Fruit fly (Drosophila melanogaster) whole organism, embryonic: ENCODE data around the gene CG3626.

ENCODE experiments used
- CG10654 ChIP-seq: fragments of 200-800 bp; sonication (Bioruptor generic); optimal IDR thresholded peaks from 2 replicates; lab custom pipeline; 2016; ENCODE audit warnings: missing biosample characterization, missing genetic modification characterization
- CG11696 ChIP-seq: fragments of 200-800 bp; sonication (Bioruptor generic); IDR thresholded peaks from 2 replicates; pipeline ENCODE4 v1.3.6; 2022; ENCODE audit warnings: missing biosample characterization, missing genetic modification characterization
- CG12744 ChIP-seq: fragments of 200-800 bp; sonication (Bioruptor generic); optimal IDR thresholded peaks from 2 replicates; lab custom pipeline; 2016; ENCODE audit warnings: missing biosample characterization, missing genetic modification characterization
- CG12769 ChIP-seq: fragments of 200-800 bp; sonication (Bioruptor generic); optimal IDR thresholded peaks from 2 replicates; lab custom pipeline; 2019; ENCODE audit warnings: missing biosample characterization, mild to moderate bottlenecking, missing genetic modification characterization, moderate library complexity
- CG17829 ChIP-seq: fragments of 200-800 bp; optimal IDR thresholded peaks from 2 replicates; lab custom pipeline; 2019; ENCODE audit warnings: missing biosample characterization, mild to moderate bottlenecking, missing genetic modification characterization, moderate library complexity
- CG17912 ChIP-seq: fragments of 200-800 bp; sonication (Bioruptor generic); optimal IDR thresholded peaks from 2 replicates; lab custom pipeline; 2018; ENCODE audit warnings: missing biosample characterization, mild to moderate bottlenecking, missing genetic modification characterization
- CG4707 ChIP-seq: fragments of 200-800 bp; sonication (Bioruptor generic); optimal IDR thresholded peaks from 2 replicates; lab custom pipeline; 2018; ENCODE audit warnings: missing biosample characterization, mild to moderate bottlenecking, missing genetic modification characterization, moderate library complexity
- Hr3 ChIP-seq: fragments of 200-800 bp; sonication (Bioruptor generic); optimal IDR thresholded peaks from 3 replicates; lab custom pipeline; 2016; ENCODE audit warnings: missing biosample characterization, missing genetic modification characterization
- Hr39 ChIP-seq: fragments of >200 bp; optimal IDR thresholded peaks from 2 replicates; lab custom pipeline; 2017
- Mad ChIP-seq: fragments of 200-800 bp; sonication (Bioruptor generic); optimal IDR thresholded peaks from 2 replicates; lab custom pipeline; 2016; ENCODE audit warnings: missing biosample characterization, missing genetic modification characterization
- Mrtf ChIP-seq: fragments of 200-800 bp; sonication (Bioruptor generic); IDR thresholded peaks from 3 replicates; pipeline ENCODE4 v1.3.6; 2022; ENCODE audit warnings: missing biosample characterization, missing genetic modification characterization
- Ravus ChIP-seq: fragments of 200-800 bp; sonication (Bioruptor generic); IDR thresholded peaks from 2 replicates; pipeline ENCODE4 v1.3.6; 2022; ENCODE audit warnings: missing biosample characterization, missing genetic modification characterization
- inv ChIP-seq: fragments of 200-800 bp; sonication (Bioruptor generic); IDR thresholded peaks from 2 replicates; pipeline ENCODE4 v1.3.6; 2022; ENCODE audit warnings: missing biosample characterization, missing genetic modification characterization; ENCODE audit not compliant: partially characterized antibody

- no peak for TF ChIP-seq inv (GFP tag; lab: Robert Waterston, UW)
- TF ChIP-seq Hr3 (GFP tag; lab: Kevin White, UChicago): no peak
- no peak for TF ChIP-seq CG17912 (GFP tag; lab: Kevin White, UChicago)
- no peak for TF ChIP-seq CG12744 (GFP tag; lab: Kevin White, UChicago)
- no peak for TF ChIP-seq Ravus (GFP tag; lab: Robert Waterston, UW)
- no peak for TF ChIP-seq Mrtf (GFP tag; lab: Robert Waterston, UW)
- TF ChIP-seq CG12769 (tag; lab: Kevin White, UChicago): no peak
- no peak for TF ChIP-seq Hr39 (lab: Kevin White, UChicago)
- no peak for TF ChIP-seq CG4707
- no peak for TF ChIP-seq CG17829 (tag; lab: Kevin White, UChicago)
- TF ChIP-seq CG10654 (GFP tag; lab: Kevin White, UChicago): no peak
- TF ChIP-seq Mad (GFP tag; lab: Kevin White, UChicago): no peak
- no peak for TF ChIP-seq CG11696 (GFP tag; lab: Robert Waterston, UW)
These were observed 7.7 kb upstream of the CG3626 start for dm6 chrX:4358515-4358914.
